Worm (Caenorhabditis elegans) whole organism, L1 larva: Measurements from ENCODE around the gene K08B12.3.

Experiments
- C04F5.9 ChIP-seq: sonication (generic microtip); optimal IDR thresholded peaks from 2 replicates; lab custom pipeline; 2016; ENCODE audit warnings: missing genetic modification characterization, missing compliant biosample characterization
- C34B4.2 ChIP-seq: sonication (generic microtip); optimal IDR thresholded peaks from 2 replicates; lab custom pipeline; 2017; ENCODE audit warnings: mild to moderate bottlenecking, missing genetic modification characterization, missing compliant biosample characterization
- Y116A8C.19 ChIP-seq: sonication (generic microtip); optimal IDR thresholded peaks from 2 replicates; lab custom pipeline; 2016; ENCODE audit warnings: missing compliant biosample characterization, missing genetic modification characterization, borderline replicate concordance
- aly-2 ChIP-seq: fragments of 150-350 bp; optimal IDR thresholded peaks from 2 replicates; lab custom pipeline; 2014; ENCODE audit warnings: missing biosample characterization, missing genetic modification characterization
- ama-1 ChIP-seq: fragments of 150-350 bp; optimal IDR thresholded peaks from 2 replicates; lab custom pipeline; 2014
- blmp-1 ChIP-seq: fragments of 150-350 bp; optimal IDR thresholded peaks from 2 replicates; lab custom pipeline; 2014; ENCODE audit warnings: missing biosample characterization, missing genetic modification characterization
- ceh-63 ChIP-seq: fragments of 200-800 bp; sonication (Bioruptor generic); optimal IDR thresholded peaks from 2 replicates; lab custom pipeline; 2018; ENCODE audit warnings: mild to moderate bottlenecking, missing genetic modification characterization, missing compliant biosample characterization
- ceh-82 ChIP-seq, 3 experiments: fragments of 150-350 bp in 1 of 3; sonication (generic microtip) in 2 of 3; optimal IDR thresholded peaks; 2 replicates each; lab custom pipeline; 2014 to 2017; ENCODE audit warnings: missing biosample characterization in 3 of 3, missing genetic modification characterization in 3 of 3
- ceh-90 ChIP-seq: sonication (generic microtip); optimal IDR thresholded peaks from 2 replicates; lab custom pipeline; 2016; ENCODE audit warnings: missing genetic modification characterization, missing compliant biosample characterization
- dpl-1 ChIP-seq, 3 experiments: fragments of 150-350 bp in 2 of 3; sonication (generic microtip) in 1 of 3; optimal IDR thresholded peaks; 2 replicates each; lab custom pipeline; 2014 to 2017; ENCODE audit warnings: missing biosample characterization in 3 of 3, missing genetic modification characterization in 3 of 3, missing genetic modification reagents in 3 of 3
- elt-2 ChIP-seq: sonication (generic microtip); optimal IDR thresholded peaks from 2 replicates; lab custom pipeline; 2016; ENCODE audit warnings: missing genetic modification characterization, mild to moderate bottlenecking, inconsistent platforms, missing compliant biosample characterization, missing genetic modification reagents
- elt-3 ChIP-seq, 6 experiments: fragments of 150-350 bp in 1 of 6; sonication (generic microtip); optimal IDR thresholded peaks; 2 replicates each; lab custom pipeline; 2017 to 2018; ENCODE audit warnings: missing biosample characterization in 6 of 6, missing genetic modification characterization in 6 of 6, inconsistent platforms in 1 of 6
- ets-5 ChIP-seq: fragments of 200-800 bp; sonication (Bioruptor generic); IDR thresholded peaks from 2 replicates; pipeline ENCODE4 v1.3.6; 2022; ENCODE audit warnings: missing genetic modification characterization, missing compliant biosample characterization
- grh-1 ChIP-seq: fragments of 200-800 bp; sonication (Bioruptor generic); IDR thresholded peaks from 2 replicates; pipeline ENCODE4 v1.3.6; 2022; ENCODE audit warnings: missing genetic modification reagents, missing genetic modification characterization, missing compliant biosample characterization
- hpl-2 ChIP-seq: fragments of 150-350 bp; optimal IDR thresholded peaks from 2 replicates; lab custom pipeline; 2014; ENCODE audit warnings: missing biosample characterization, missing genetic modification reagents, missing genetic modification characterization
- irx-1 ChIP-seq: sonication (generic microtip); optimal IDR thresholded peaks from 2 replicates; lab custom pipeline; 2016; ENCODE audit warnings: missing genetic modification characterization, missing compliant biosample characterization
- isw-1 ChIP-seq: fragments of 200-800 bp; sonication (Bioruptor generic); IDR thresholded peaks from 2 replicates; pipeline ENCODE4 v1.3.6; 2022; ENCODE audit warnings: missing genetic modification characterization, missing compliant biosample characterization
- lin-14 ChIP-seq: fragments of 200-800 bp; sonication (Bioruptor generic); optimal IDR thresholded peaks from 2 replicates; lab custom pipeline; 2018; ENCODE audit warnings: mild to moderate bottlenecking, missing genetic modification characterization, moderate library complexity, missing compliant biosample characterization
- lin-35 ChIP-seq, 2 experiments: fragments of 150-350 bp; optimal IDR thresholded peaks; 2 replicates each; lab custom pipeline; 2014; ENCODE audit warnings: missing biosample characterization in 2 of 2, missing genetic modification characterization in 2 of 2, missing genetic modification reagents in 2 of 2
- lir-3 ChIP-seq: sonication (generic microtip); optimal IDR thresholded peaks from 2 replicates; lab custom pipeline; 2016; ENCODE audit warnings: mild to moderate bottlenecking, missing genetic modification characterization, moderate library complexity, missing compliant biosample characterization; ENCODE audit not compliant: poor library complexity
- lsy-2 ChIP-seq, 2 experiments: fragments of 150-350 bp; optimal IDR thresholded peaks; 2 replicates each; lab custom pipeline; 2014; ENCODE audit warnings: missing biosample characterization in 2 of 2, missing genetic modification characterization in 2 of 2
- mab-9 ChIP-seq: fragments of 200-800 bp; sonication (Bioruptor generic); IDR thresholded peaks from 2 replicates; pipeline ENCODE4 v1.3.6; 2022; ENCODE audit warnings: missing genetic modification reagents, missing genetic modification characterization, missing compliant biosample characterization
- mdl-1 ChIP-seq, 2 experiments: fragments of 150-350 bp; optimal IDR thresholded peaks; 2 replicates each; lab custom pipeline; 2014 to 2017; ENCODE audit warnings: missing biosample characterization in 2 of 2, missing genetic modification characterization in 2 of 2, inconsistent platforms in 1 of 2
- mef-2 ChIP-seq: fragments of 150-350 bp; optimal IDR thresholded peaks from 2 replicates; lab custom pipeline; 2014; ENCODE audit warnings: missing biosample characterization, missing genetic modification characterization
- nhr-19 ChIP-seq: fragments of 200-800 bp; sonication (Bioruptor generic); conservative IDR thresholded peaks from 2 replicates; pipeline ENCODE4 v1.3.6; 2022; ENCODE audit warnings: missing genetic modification characterization, missing compliant biosample characterization
- nhr-20 ChIP-seq: sonication (generic microtip); optimal IDR thresholded peaks from 2 replicates; lab custom pipeline; 2016; ENCODE audit warnings: mild to moderate bottlenecking, missing genetic modification characterization, missing compliant biosample characterization
- nhr-237 ChIP-seq: fragments of 150-350 bp; optimal IDR thresholded peaks from 2 replicates; lab custom pipeline; 2014; ENCODE audit warnings: missing biosample characterization, missing genetic modification characterization
- nhr-71 ChIP-seq: sonication (generic microtip); optimal IDR thresholded peaks from 2 replicates; lab custom pipeline; 2016; ENCODE audit warnings: mild to moderate bottlenecking, missing genetic modification characterization, moderate library complexity, missing compliant biosample characterization
- nhr-76 ChIP-seq: sonication (generic microtip); optimal IDR thresholded peaks from 2 replicates; lab custom pipeline; 2017; ENCODE audit warnings: missing biosample characterization, missing genetic modification characterization
- nhr-77 ChIP-seq: fragments of 150-350 bp; optimal IDR thresholded peaks from 2 replicates; lab custom pipeline; 2014; ENCODE audit warnings: missing biosample characterization, missing genetic modification characterization
- nhr-84 ChIP-seq: sonication (generic microtip); optimal IDR thresholded peaks from 2 replicates; lab custom pipeline; 2017; ENCODE audit warnings: missing biosample characterization, missing genetic modification characterization
- nhr-85 ChIP-seq: sonication (generic microtip); peaks from one replicate; lab custom pipeline; 2016; ENCODE audit warnings: missing genetic modification characterization, inconsistent platforms, missing compliant biosample characterization
- nhr-90 ChIP-seq: sonication (generic microtip); optimal IDR thresholded peaks from 2 replicates; lab custom pipeline; 2016; ENCODE audit warnings: mild to moderate bottlenecking, missing genetic modification characterization, missing compliant biosample characterization; ENCODE audit not compliant: poor library complexity
- pag-3 ChIP-seq: sonication (generic microtip); optimal IDR thresholded peaks from 2 replicates; lab custom pipeline; 2017; ENCODE audit warnings: missing genetic modification characterization, mild to moderate bottlenecking, missing compliant biosample characterization, antibody characterized with exemption, borderline replicate concordance; ENCODE audit not compliant: insufficient read depth
- snu-23 ChIP-seq: sonication (generic microtip); optimal IDR thresholded peaks from 2 replicates; lab custom pipeline; 2016; ENCODE audit warnings: missing genetic modification characterization, missing compliant biosample characterization
- sox-4 ChIP-seq: sonication (generic microtip); optimal IDR thresholded peaks from 2 replicates; lab custom pipeline; 2016; ENCODE audit warnings: missing genetic modification characterization, missing compliant biosample characterization
- tbx-2 ChIP-seq: sonication (generic microtip); optimal IDR thresholded peaks from 2 replicates; lab custom pipeline; 2016; ENCODE audit warnings: missing genetic modification characterization, missing compliant biosample characterization
- unc-130 ChIP-seq: fragments of 150-350 bp; optimal IDR thresholded peaks from 2 replicates; lab custom pipeline; 2017; ENCODE audit warnings: missing biosample characterization, missing genetic modification characterization, inconsistent platforms
- unc-30 ChIP-seq: sonication (generic microtip); optimal IDR thresholded peaks from 2 replicates; lab custom pipeline; 2017; ENCODE audit warnings: missing biosample characterization, missing genetic modification characterization
- zag-1 ChIP-seq: fragments of 150-350 bp; optimal IDR thresholded peaks from 2 replicates; lab custom pipeline; 2014; ENCODE audit warnings: missing biosample characterization, missing genetic modification characterization

K08B12.3 gene

DNA sequence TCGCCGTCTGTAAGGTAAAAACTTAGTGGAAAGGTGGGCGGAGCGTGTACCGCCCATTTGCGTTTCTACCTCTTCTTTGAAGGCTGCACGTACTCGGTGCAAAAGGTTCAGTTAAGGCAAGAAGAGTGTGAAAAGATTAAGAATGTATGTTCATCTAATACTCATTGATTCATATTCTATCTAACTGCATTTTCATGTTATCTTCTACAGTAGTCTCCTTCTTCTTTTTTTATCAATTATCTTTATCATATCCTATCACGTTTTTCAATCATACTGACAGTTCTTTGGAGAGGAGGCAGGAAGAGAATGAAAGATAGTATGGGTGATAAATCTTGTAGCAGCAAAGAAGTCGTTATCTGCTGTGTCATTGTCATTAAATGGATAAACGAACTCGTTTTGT, 12.4 kb downstream of the K08B12.3 start (continued):
- TF ChIP-seq grh-1 (GFP tag; lab: Robert Waterston, UW) (peak; percentile 47; the same call in 1 of the 2 replicates), lin-14 (peak; percentile 78)

DNA sequence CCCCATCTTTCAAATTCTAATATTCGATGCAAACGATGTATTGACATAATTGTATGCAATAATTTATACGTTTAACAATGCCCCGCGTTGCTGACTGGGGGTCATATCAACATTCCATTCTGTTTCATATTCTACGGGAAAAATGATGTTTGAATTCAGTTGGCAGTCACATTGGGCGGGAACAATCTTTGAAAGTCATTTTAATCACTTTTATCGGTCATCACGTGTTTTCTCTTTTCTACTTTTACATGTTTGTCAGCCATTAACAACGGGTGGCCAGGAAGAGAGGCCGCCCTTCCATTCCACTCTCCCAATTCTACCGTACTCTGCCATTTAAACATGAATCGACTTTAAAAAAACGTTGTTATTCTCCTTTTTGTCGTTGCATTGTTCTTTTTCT, 13.7 kb downstream of the K08B12.3 start:
- TF ChIP-seq mdl-1 (tag; optimal IDR thresholded peaks at IDR 0.05; lab: Kevin White, UChicago) (peak in 1 of 2 experiments; percentile 2), blmp-1 (tag; lab: Kevin White, UChicago) (peak; percentile 56), tbx-2 (no peak), nhr-19 (GFP tag; lab: Robert Waterston, UW) (peak; percentile 37), nhr-90 (peak; percentile 39), dpl-1 (GFP tag; optimal IDR thresholded peaks at IDR 0.05; lab: Kevin White, UChicago) (peak in 1 of 3 experiments; percentile 4), lin-14 (peak; percentile 48), elt-2 (tag; lab: Kevin White, UChicago) (peak; percentile 79), lsy-2 (tag; optimal IDR thresholded peaks at IDR 0.05; lab: Kevin White, UChicago) (peak; percentile 16 to 60), nhr-85 (tag; lab: Kevin White, UChicago) (peak; percentile 78), nhr-20 (tag; lab: Kevin White, UChicago) (peak; percentile 56), lir-3 (no peak), nhr-71 (tag; lab: Kevin White, UChicago) (peak; percentile 54), unc-130 (tag; lab: Kevin White, UChicago) (peak; percentile 2), snu-23 (GFP tag; lab: Kevin White, UChicago) (peak; percentile 39), ets-5 (GFP tag; lab: Robert Waterston, UW) (no peak), lin-35 (GFP tag; optimal IDR thresholded peaks at IDR 0.05; lab: Kevin White, UChicago) (peak in 1 of 2 experiments; percentile 44), zag-1 (tag; lab: Kevin White, UChicago) (no peak), elt-3 (tag; optimal IDR thresholded peaks at IDR 0.05; lab: Kevin White, UChicago) (peak in 2 of 6 experiments; percentile 13 to 41)

DNA sequence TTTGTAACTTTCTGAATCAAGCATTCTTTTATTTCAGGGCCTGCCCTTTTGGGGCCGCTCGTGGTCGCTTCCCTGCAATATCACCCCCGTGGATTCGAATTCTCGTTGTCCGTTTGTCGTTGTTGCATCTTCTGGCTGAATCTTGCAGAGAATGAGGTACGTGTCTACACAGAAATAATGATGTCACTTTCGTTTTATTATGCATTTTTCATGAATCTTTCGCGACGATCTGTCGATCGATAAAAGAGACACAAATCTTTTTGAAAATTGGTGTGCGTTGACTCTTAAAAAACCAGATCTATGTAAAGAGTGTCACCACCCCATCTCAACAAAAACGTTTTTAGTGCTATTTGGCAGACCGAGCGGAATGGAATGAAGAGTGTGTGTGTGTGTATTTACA, 14.2 kb downstream of the K08B12.3 start:
- TF ChIP-seq zag-1 (tag; lab: Kevin White, UChicago) (no peak), nhr-19 (GFP tag; lab: Robert Waterston, UW) (no peak), nhr-85 (tag; lab: Kevin White, UChicago) (peak; percentile 71), aly-2 (tag; lab: Kevin White, UChicago) (no peak), hpl-2 (GFP tag; lab: Kevin White, UChicago) (no peak), C04F5.9 (tag; lab: Kevin White, UChicago) (no peak), blmp-1 (tag; lab: Kevin White, UChicago) (peak; percentile 25), nhr-77 (tag; lab: Kevin White, UChicago) (no peak), ceh-63 (no peak), ceh-82 (tag; optimal IDR thresholded peaks at IDR 0.05; lab: Kevin White, UChicago) (no peak), ama-1 (lab: Kevin White, UChicago) (no peak), nhr-20 (tag; lab: Kevin White, UChicago) (no peak), lin-14 (peak; percentile 17)

DNA sequence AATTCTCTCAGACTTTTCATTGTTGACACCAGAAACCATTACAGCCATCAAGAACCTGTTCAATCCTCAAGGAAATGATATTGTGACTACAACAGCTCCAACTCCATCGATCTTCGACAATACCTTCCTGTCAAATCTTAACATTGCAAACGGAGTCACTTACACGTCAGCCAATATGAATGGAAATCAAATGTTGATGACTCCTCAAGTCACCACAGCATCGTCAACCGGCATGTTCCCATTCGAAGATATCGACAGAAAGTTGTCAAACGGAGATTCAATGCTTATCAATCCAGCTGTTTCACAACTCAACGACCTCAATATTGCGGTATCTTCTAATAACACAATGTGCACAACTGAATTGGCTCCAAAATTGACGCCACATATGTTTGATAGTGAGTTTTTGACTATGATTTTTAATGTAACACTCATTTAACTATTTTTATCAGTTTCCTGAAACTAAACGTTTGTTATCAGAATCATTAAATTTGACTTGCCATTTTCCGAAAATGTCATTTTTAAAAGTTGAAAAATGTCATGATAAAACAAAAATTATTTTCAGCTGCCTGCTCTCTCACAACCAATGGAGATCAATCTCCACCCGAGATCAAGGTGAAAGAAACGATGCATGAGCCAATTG, 16.1 kb downstream of the K08B12.3 start:
- TF ChIP-seq irx-1 (tag; lab: Kevin White, UChicago) (no peak), nhr-90 (no peak), elt-2 (tag; lab: Kevin White, UChicago) (peak; percentile 66)

DNA sequence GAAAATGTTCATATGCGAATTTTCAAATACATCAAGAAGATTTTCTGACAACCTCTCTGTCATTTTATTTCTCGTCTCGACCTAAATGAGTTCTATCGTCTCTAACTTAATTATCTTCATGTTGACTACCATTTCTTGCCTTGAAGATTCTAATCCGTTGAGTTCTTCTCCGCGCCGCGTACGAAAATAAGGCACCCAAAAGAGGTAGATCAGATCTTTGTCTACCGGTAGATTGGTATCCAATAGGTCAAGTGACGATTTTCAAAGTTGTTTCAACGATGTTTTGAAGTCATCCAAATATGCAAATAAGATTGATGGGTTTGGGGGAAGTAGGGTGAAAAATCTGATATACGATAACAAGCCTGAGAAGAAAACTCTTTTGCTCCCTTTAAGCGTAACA, 19.0 kb downstream of the K08B12.3 start:
- TF ChIP-seq snu-23 (GFP tag; lab: Kevin White, UChicago) (peak; percentile 9), mdl-1 (tag; optimal IDR thresholded peaks at IDR 0.05; lab: Kevin White, UChicago) (no peak), lir-3 (no peak), nhr-84 (tag; lab: Kevin White, UChicago) (no peak), nhr-77 (tag; lab: Kevin White, UChicago) (no peak), C04F5.9 (tag; lab: Kevin White, UChicago) (no peak), lin-35 (GFP tag; optimal IDR thresholded peaks at IDR 0.05; lab: Kevin White, UChicago) (no peak), isw-1 (GFP tag; lab: Robert Waterston, UW) (no peak), nhr-76 (tag; lab: Kevin White, UChicago) (no peak), lsy-2 (tag; optimal IDR thresholded peaks at IDR 0.05; lab: Kevin White, UChicago) (no peak), sox-4 (tag; lab: Kevin White, UChicago) (no peak), C34B4.2 (tag; lab: Kevin White, UChicago) (no peak), unc-30 (tag; lab: Kevin White, UChicago) (no peak), ets-5 (GFP tag; lab: Robert Waterston, UW) (no peak), elt-3 (tag; optimal IDR thresholded peaks at IDR 0.05; lab: Kevin White, UChicago) (no peak), blmp-1 (tag; lab: Kevin White, UChicago) (no peak), irx-1 (tag; lab: Kevin White, UChicago) (no peak), nhr-19 (GFP tag; lab: Robert Waterston, UW) (no peak), unc-130 (tag; lab: Kevin White, UChicago) (no peak), nhr-20 (tag; lab: Kevin White, UChicago) (peak; percentile 26), pag-3 (tag; lab: Kevin White, UChicago) (no peak), nhr-85 (tag; lab: Kevin White, UChicago) (peak; percentile 92), mef-2 (no peak), mab-9 (GFP tag; lab: Robert Waterston, UW) (no peak), ceh-90 (tag; lab: Kevin White, UChicago) (no peak), ceh-82 (tag; optimal IDR thresholded peaks at IDR 0.05; lab: Kevin White, UChicago) (no peak), nhr-237 (tag; lab: Kevin White, UChicago) (no peak), Y116A8C.19 (tag; lab: Kevin White, UChicago) (no peak)
